Worm (Caenorhabditis elegans) whole organism, L1 larva: ENCODE results near the gene C09H5.7.

Source experiments
- C16A3.4 ChIP-seq: fragments of 150-350 bp; optimal IDR thresholded peaks from 2 replicates; lab custom pipeline; 2014; ENCODE audit warnings: missing biosample characterization, missing genetic modification characterization
- C34B4.2 ChIP-seq: sonication (generic microtip); optimal IDR thresholded peaks from 2 replicates; lab custom pipeline; 2017; ENCODE audit warnings: mild to moderate bottlenecking, missing genetic modification characterization, missing compliant biosample characterization
- ama-1 ChIP-seq: fragments of 150-350 bp; optimal IDR thresholded peaks from 2 replicates; lab custom pipeline; 2014
- blmp-1 ChIP-seq: fragments of 150-350 bp; optimal IDR thresholded peaks from 2 replicates; lab custom pipeline; 2014; ENCODE audit warnings: missing biosample characterization, missing genetic modification characterization
- ceh-63 ChIP-seq: fragments of 200-800 bp; sonication (Bioruptor generic); optimal IDR thresholded peaks from 2 replicates; lab custom pipeline; 2018; ENCODE audit warnings: mild to moderate bottlenecking, missing genetic modification characterization, missing compliant biosample characterization
- ceh-82 ChIP-seq, 3 experiments: fragments of 150-350 bp in 1 of 3; sonication (generic microtip) in 2 of 3; optimal IDR thresholded peaks; 2 replicates each; lab custom pipeline; 2014 to 2017; ENCODE audit warnings: missing biosample characterization in 3 of 3, missing genetic modification characterization in 3 of 3
- ceh-88 ChIP-seq: fragments of 200-800 bp; sonication (Bioruptor generic); IDR thresholded peaks from 2 replicates; pipeline ENCODE4 v1.3.6; 2022; ENCODE audit warnings: missing genetic modification characterization, missing compliant biosample characterization
- ceh-90 ChIP-seq: sonication (generic microtip); optimal IDR thresholded peaks from 2 replicates; lab custom pipeline; 2016; ENCODE audit warnings: missing genetic modification characterization, missing compliant biosample characterization
- ces-1 ChIP-seq: fragments of 150-350 bp; optimal IDR thresholded peaks from 2 replicates; lab custom pipeline; 2014; ENCODE audit warnings: missing biosample characterization, missing genetic modification reagents, missing genetic modification characterization
- dsc-1 ChIP-seq: sonication (generic microtip); optimal IDR thresholded peaks from 2 replicates; lab custom pipeline; 2016; ENCODE audit warnings: mild to moderate bottlenecking, missing genetic modification characterization, missing compliant biosample characterization
- efl-3 ChIP-seq: fragments of 200-800 bp; sonication (Bioruptor generic); optimal IDR thresholded peaks from 2 replicates; lab custom pipeline; 2018; ENCODE audit warnings: mild to moderate bottlenecking, missing genetic modification characterization, missing compliant biosample characterization
- ets-5 ChIP-seq: fragments of 200-800 bp; sonication (Bioruptor generic); IDR thresholded peaks from 2 replicates; pipeline ENCODE4 v1.3.6; 2022; ENCODE audit warnings: missing genetic modification characterization, missing compliant biosample characterization
- fkh-8 ChIP-seq: sonication (generic microtip); optimal IDR thresholded peaks from 2 replicates; lab custom pipeline; 2016; ENCODE audit warnings: mild to moderate bottlenecking, missing genetic modification characterization, missing compliant biosample characterization
- fos-1 ChIP-seq: fragments of 150-350 bp; optimal IDR thresholded peaks from 2 replicates; lab custom pipeline; 2014; ENCODE audit warnings: missing biosample characterization, missing genetic modification characterization
- grh-1 ChIP-seq: fragments of 200-800 bp; sonication (Bioruptor generic); IDR thresholded peaks from 2 replicates; pipeline ENCODE4 v1.3.6; 2022; ENCODE audit warnings: missing genetic modification reagents, missing genetic modification characterization, missing compliant biosample characterization
- hlh-17 ChIP-seq: fragments of 200-800 bp; sonication (Bioruptor generic); optimal IDR thresholded peaks from 2 replicates; lab custom pipeline; 2018; ENCODE audit warnings: missing genetic modification characterization, mild to moderate bottlenecking, missing compliant biosample characterization, moderate library complexity, borderline replicate concordance
- hlh-4 ChIP-seq: sonication (generic microtip); optimal IDR thresholded peaks from 2 replicates; lab custom pipeline; 2016; ENCODE audit warnings: mild to moderate bottlenecking, missing genetic modification characterization, missing compliant biosample characterization
- hpl-2 ChIP-seq: fragments of 150-350 bp; optimal IDR thresholded peaks from 2 replicates; lab custom pipeline; 2014; ENCODE audit warnings: missing biosample characterization, missing genetic modification reagents, missing genetic modification characterization
- irx-1 ChIP-seq: sonication (generic microtip); optimal IDR thresholded peaks from 2 replicates; lab custom pipeline; 2016; ENCODE audit warnings: missing genetic modification characterization, missing compliant biosample characterization
- jun-1 ChIP-seq: fragments of 150-350 bp; optimal IDR thresholded peaks from 2 replicates; lab custom pipeline; 2014; ENCODE audit warnings: missing biosample characterization, missing genetic modification reagents, missing genetic modification characterization
- lin-13 ChIP-seq: fragments of 150-350 bp; optimal IDR thresholded peaks from 2 replicates; lab custom pipeline; 2014; ENCODE audit warnings: missing biosample characterization, missing genetic modification reagents, missing genetic modification characterization
- lin-14 ChIP-seq: fragments of 200-800 bp; sonication (Bioruptor generic); optimal IDR thresholded peaks from 2 replicates; lab custom pipeline; 2018; ENCODE audit warnings: mild to moderate bottlenecking, missing genetic modification characterization, moderate library complexity, missing compliant biosample characterization
- lin-39 ChIP-seq: fragments of 150-350 bp; optimal IDR thresholded peaks from 2 replicates; lab custom pipeline; 2014; ENCODE audit warnings: missing biosample characterization, missing genetic modification reagents, missing genetic modification characterization
- lir-3 ChIP-seq: sonication (generic microtip); optimal IDR thresholded peaks from 2 replicates; lab custom pipeline; 2016; ENCODE audit warnings: mild to moderate bottlenecking, missing genetic modification characterization, moderate library complexity, missing compliant biosample characterization; ENCODE audit not compliant: poor library complexity
- lsy-2 ChIP-seq, 2 experiments: fragments of 150-350 bp; optimal IDR thresholded peaks; 2 replicates each; lab custom pipeline; 2014; ENCODE audit warnings: missing biosample characterization in 2 of 2, missing genetic modification characterization in 2 of 2
- nhr-20 ChIP-seq: sonication (generic microtip); optimal IDR thresholded peaks from 2 replicates; lab custom pipeline; 2016; ENCODE audit warnings: mild to moderate bottlenecking, missing genetic modification characterization, missing compliant biosample characterization
- nhr-28 ChIP-seq: fragments of 150-350 bp; optimal IDR thresholded peaks from 2 replicates; lab custom pipeline; 2014; ENCODE audit warnings: missing biosample characterization, missing genetic modification characterization
- nhr-71 ChIP-seq: sonication (generic microtip); optimal IDR thresholded peaks from 2 replicates; lab custom pipeline; 2016; ENCODE audit warnings: mild to moderate bottlenecking, missing genetic modification characterization, moderate library complexity, missing compliant biosample characterization
- nhr-77 ChIP-seq: fragments of 150-350 bp; optimal IDR thresholded peaks from 2 replicates; lab custom pipeline; 2014; ENCODE audit warnings: missing biosample characterization, missing genetic modification characterization
- nhr-85 ChIP-seq: sonication (generic microtip); peaks from one replicate; lab custom pipeline; 2016; ENCODE audit warnings: missing genetic modification characterization, inconsistent platforms, missing compliant biosample characterization
- skn-1 ChIP-seq: fragments of 150-350 bp; optimal IDR thresholded peaks from 2 replicates; lab custom pipeline; 2014; ENCODE audit warnings: missing biosample characterization, missing genetic modification characterization
- snpc-4 ChIP-seq: fragments of 150-350 bp; optimal IDR thresholded peaks from 2 replicates; lab custom pipeline; 2014; ENCODE audit warnings: missing biosample characterization, missing genetic modification characterization
- sptf-1 ChIP-seq: fragments of 150-350 bp; optimal IDR thresholded peaks from 2 replicates; lab custom pipeline; 2014; ENCODE audit warnings: missing biosample characterization, missing genetic modification characterization
- sup-37 ChIP-seq: fragments of 200-800 bp; sonication (Bioruptor generic); optimal IDR thresholded peaks from 2 replicates; lab custom pipeline; 2018; ENCODE audit warnings: mild to moderate bottlenecking, missing genetic modification characterization, missing compliant biosample characterization
- swsn-7 ChIP-seq: sonication (generic microtip); optimal IDR thresholded peaks from 2 replicates; lab custom pipeline; 2016; ENCODE audit warnings: missing genetic modification characterization, missing compliant biosample characterization
- tlp-1 ChIP-seq: fragments of 150-350 bp; optimal IDR thresholded peaks from 2 replicates; lab custom pipeline; 2014; ENCODE audit warnings: missing biosample characterization, missing genetic modification characterization
- unc-130 ChIP-seq: fragments of 150-350 bp; optimal IDR thresholded peaks from 2 replicates; lab custom pipeline; 2017; ENCODE audit warnings: missing biosample characterization, missing genetic modification characterization, inconsistent platforms
- unc-30 ChIP-seq: sonication (generic microtip); optimal IDR thresholded peaks from 2 replicates; lab custom pipeline; 2017; ENCODE audit warnings: missing biosample characterization, missing genetic modification characterization
- zip-4 ChIP-seq: fragments of 200-800 bp; sonication (Bioruptor generic); optimal IDR thresholded peaks from 2 replicates; lab custom pipeline; 2018; ENCODE audit warnings: mild to moderate bottlenecking, missing genetic modification characterization, moderate library complexity, missing compliant biosample characterization
- ztf-4 ChIP-seq: fragments of 150-350 bp; optimal IDR thresholded peaks from 2 replicates; lab custom pipeline; 2014; ENCODE audit warnings: missing biosample characterization, missing genetic modification characterization

Gene C09H5.7

DNA sequence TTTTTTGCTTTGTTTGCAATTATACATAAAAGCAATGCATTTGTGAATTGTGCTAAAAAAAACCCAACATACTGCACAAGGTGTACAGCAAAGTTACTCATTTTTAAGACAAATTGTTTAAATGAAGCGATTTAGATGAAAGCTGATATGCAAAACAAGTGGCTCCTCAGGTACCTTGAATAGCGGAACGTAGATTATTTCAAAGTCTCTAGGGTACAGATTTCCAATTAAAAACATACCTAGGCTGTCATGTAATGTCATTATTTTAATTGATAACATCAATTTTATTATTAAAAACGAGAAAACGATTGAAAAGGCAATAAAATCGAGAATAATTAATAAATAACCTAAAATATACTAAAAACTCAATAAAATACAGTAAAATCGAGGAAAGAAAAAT lies 23.0 kb downstream of the C09H5.7 start, which contains the start of gene str-139:
str-139 (minus strand) TSS at position 101 of the 400 bp plus-strand sequence.
- TF ChIP-seq blmp-1 (tag; lab: Kevin White, UChicago) (no peak), unc-130 (no peak), hlh-4 (no peak), hlh-17 (GFP tag; lab: Kevin White, UChicago) (no peak), nhr-71 (tag; lab: Kevin White, UChicago) (no peak), ama-1 (lab: Kevin White, UChicago) (no peak), nhr-77 (tag; lab: Kevin White, UChicago) (no peak), irx-1 (no peak), ceh-88 (GFP tag; lab: Robert Waterston, UW) (no peak), nhr-20 (no peak), ceh-90 (no peak), lsy-2 (tag; optimal IDR thresholded peaks at IDR 0.05; lab: Kevin White, UChicago) (no peak), zip-4 (GFP tag; lab: Kevin White, UChicago) (no peak), jun-1 (tag; lab: Kevin White, UChicago) (no peak), unc-30 (tag; lab: Kevin White, UChicago) (no peak), C34B4.2 (tag; lab: Kevin White, UChicago) (no peak), skn-1 (tag; lab: Kevin White, UChicago) (no peak), lir-3 (tag; lab: Kevin White, UChicago) (no peak), snpc-4 (no peak), hpl-2 (GFP tag; lab: Kevin White, UChicago) (no peak)

DNA sequence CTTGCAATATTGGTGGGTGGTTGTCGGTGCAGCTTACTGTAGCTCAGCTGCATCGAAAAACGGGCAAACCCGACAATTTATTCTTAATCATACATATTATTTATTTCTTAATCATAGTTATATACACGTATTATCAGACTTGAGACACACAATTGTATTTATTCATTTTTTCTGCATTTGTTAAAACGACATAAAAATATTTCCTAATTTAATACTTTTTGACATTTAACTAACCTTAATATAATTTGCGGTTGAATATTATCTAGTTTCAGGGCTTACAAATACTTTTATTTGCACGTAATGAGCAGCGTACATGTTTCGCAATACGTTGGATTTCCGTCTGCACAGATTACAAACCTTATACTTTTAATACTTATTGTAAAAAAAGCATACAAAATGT lies 26.7 kb downstream of the C09H5.7 start, which contains the start of gene str-138:
str-138 (plus strand) TSS at position 301 of the 400 bp plus-strand sequence.
- TF ChIP-seq fos-1 (tag; lab: Kevin White, UChicago) = no peak
- no peak for TF ChIP-seq lin-14 (GFP tag; lab: Kevin White, UChicago)
- no peak for TF ChIP-seq nhr-28 (tag; lab: Kevin White, UChicago)
- TF ChIP-seq swsn-7 = no peak
- TF ChIP-seq lin-13 = no peak
- no peak for TF ChIP-seq lin-39 (tag; lab: Kevin White, UChicago)
- TF ChIP-seq hpl-2 (GFP tag; lab: Kevin White, UChicago) = no peak
- TF ChIP-seq lsy-2 (tag; optimal IDR thresholded peaks at IDR 0.05; lab: Kevin White, UChicago) = no peak
- no peak for TF ChIP-seq ets-5 (GFP tag; lab: Robert Waterston, UW)
- TF ChIP-seq efl-3 (GFP tag; lab: Kevin White, UChicago) = no peak
- TF ChIP-seq ama-1 (lab: Kevin White, UChicago) = no peak
- TF ChIP-seq fkh-8 (tag; lab: Kevin White, UChicago) = no peak
- TF ChIP-seq tlp-1 (tag; lab: Kevin White, UChicago) = no peak
- no peak for TF ChIP-seq sptf-1

DNA sequence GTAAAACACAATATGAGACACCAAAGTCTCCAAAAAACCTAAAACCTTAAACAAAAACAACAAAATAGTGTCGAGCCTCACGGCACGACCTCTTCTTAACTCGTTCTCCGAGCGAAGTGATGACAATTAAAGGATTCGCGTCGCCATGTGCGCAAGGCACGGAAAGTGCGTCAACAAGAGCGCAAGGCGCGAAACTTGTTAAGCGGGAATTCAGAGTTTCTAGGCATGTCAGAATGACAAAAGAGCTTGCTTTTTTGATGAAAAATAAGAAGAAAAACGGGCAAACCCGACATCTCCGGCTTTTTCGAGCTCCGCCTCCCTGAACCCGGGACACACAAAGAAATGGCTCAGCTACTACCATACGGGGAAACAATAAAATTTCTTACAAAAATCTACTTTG lies 27.3 kb downstream of the C09H5.7 start:
- 0 out of 2 replicates have a peak, but pooled peaks have one; percentile 14 for TF ChIP-seq grh-1 (GFP tag; lab: Robert Waterston, UW)

DNA sequence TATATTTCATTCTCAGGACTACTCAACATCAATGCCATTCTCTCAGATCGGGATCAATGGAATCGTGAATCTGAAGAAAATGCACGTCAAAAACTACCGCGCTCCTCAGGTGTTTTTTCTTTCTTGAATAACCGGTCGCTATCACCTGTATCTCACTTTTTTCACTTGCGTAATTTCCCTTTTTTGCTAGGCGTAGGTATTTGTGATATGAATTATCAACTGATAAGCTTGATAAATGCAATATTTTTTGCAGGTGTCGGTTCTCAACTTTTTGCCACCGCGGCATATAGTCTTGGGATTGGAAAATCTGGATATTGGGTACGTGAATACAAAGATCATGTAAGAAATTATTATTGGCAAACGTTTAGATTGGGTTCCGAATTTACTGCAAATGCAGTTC lies 29.9 kb downstream of the C09H5.7 start:
- TF ChIP-seq blmp-1 (tag; lab: Kevin White, UChicago) (peak; percentile 79), unc-130 (no peak)

- TF ChIP-seq sup-37 (GFP tag; lab: Kevin White, UChicago) = no peak
- peak; percentile 16 for TF ChIP-seq blmp-1 (tag; lab: Kevin White, UChicago)
- no peak for TF ChIP-seq ceh-63
- TF ChIP-seq ces-1 (GFP tag; lab: Kevin White, UChicago) = no peak
- TF ChIP-seq C16A3.4 (tag; lab: Kevin White, UChicago) = no peak
- TF ChIP-seq ztf-4 = no peak
- no peak for TF ChIP-seq ceh-82 (tag; optimal IDR thresholded peaks at IDR 0.05; lab: Kevin White, UChicago)
- no peak for TF ChIP-seq dsc-1 (tag; lab: Kevin White, UChicago)
- peak; percentile 9 for TF ChIP-seq nhr-85 (tag; lab: Kevin White, UChicago)
Observed at ce11 chrV:8054130-8054529, 30.9 kb downstream of the C09H5.7 start, which contains the start of gene ZC513.2. TSS of gene ZC513.2 (plus strand) at chrV:8054430.
